Worm (Caenorhabditis elegans) whole organism, L1 larva: ENCODE data around the gene nhr-280.

Experiments used
- C04F5.9 ChIP-seq: sonication (generic microtip); optimal IDR thresholded peaks from 2 replicates; lab custom pipeline; 2016; ENCODE audit warnings: missing genetic modification characterization, missing compliant biosample characterization
- C16A3.4 ChIP-seq: fragments of 150-350 bp; optimal IDR thresholded peaks from 2 replicates; lab custom pipeline; 2014; ENCODE audit warnings: missing biosample characterization, missing genetic modification characterization
- C34B4.2 ChIP-seq: sonication (generic microtip); optimal IDR thresholded peaks from 2 replicates; lab custom pipeline; 2017; ENCODE audit warnings: mild to moderate bottlenecking, missing genetic modification characterization, missing compliant biosample characterization
- aly-2 ChIP-seq: fragments of 150-350 bp; optimal IDR thresholded peaks from 2 replicates; lab custom pipeline; 2014; ENCODE audit warnings: missing biosample characterization, missing genetic modification characterization
- ama-1 ChIP-seq: fragments of 150-350 bp; optimal IDR thresholded peaks from 2 replicates; lab custom pipeline; 2014
- ces-1 ChIP-seq: fragments of 150-350 bp; optimal IDR thresholded peaks from 2 replicates; lab custom pipeline; 2014; ENCODE audit warnings: missing biosample characterization, missing genetic modification reagents, missing genetic modification characterization
- dpl-1 ChIP-seq, 3 experiments: fragments of 150-350 bp in 2 of 3; sonication (generic microtip) in 1 of 3; optimal IDR thresholded peaks; 2 replicates each; lab custom pipeline; 2014 to 2017; ENCODE audit warnings: missing biosample characterization in 3 of 3, missing genetic modification characterization in 3 of 3, missing genetic modification reagents in 3 of 3
- dsc-1 ChIP-seq: sonication (generic microtip); optimal IDR thresholded peaks from 2 replicates; lab custom pipeline; 2016; ENCODE audit warnings: mild to moderate bottlenecking, missing genetic modification characterization, missing compliant biosample characterization
- efl-1 ChIP-seq, 4 experiments: fragments of 150-350 bp; optimal IDR thresholded peaks in 3 of 4; peaks in 1 of 4; 1 replicate in 1 of 4; 2 replicates in 3 of 4; lab custom pipeline; 2014; ENCODE audit warnings: missing biosample characterization in 2 of 4, missing genetic modification characterization in 2 of 4, missing genetic modification reagents in 2 of 4
- efl-3 ChIP-seq: fragments of 200-800 bp; sonication (Bioruptor generic); optimal IDR thresholded peaks from 2 replicates; lab custom pipeline; 2018; ENCODE audit warnings: mild to moderate bottlenecking, missing genetic modification characterization, missing compliant biosample characterization
- egl-27 ChIP-seq, 2 experiments: fragments of 150-350 bp in 1 of 2; sonication (generic microtip); optimal IDR thresholded peaks; 3 replicates each; lab custom pipeline; 2017 to 2018; ENCODE audit warnings: missing biosample characterization in 2 of 2, missing genetic modification characterization in 2 of 2, missing genetic modification reagents in 2 of 2
- elt-2 ChIP-seq: sonication (generic microtip); optimal IDR thresholded peaks from 2 replicates; lab custom pipeline; 2016; ENCODE audit warnings: missing genetic modification characterization, mild to moderate bottlenecking, inconsistent platforms, missing compliant biosample characterization, missing genetic modification reagents
- elt-3 ChIP-seq, 6 experiments: fragments of 150-350 bp in 1 of 6; sonication (generic microtip); optimal IDR thresholded peaks; 2 replicates each; lab custom pipeline; 2017 to 2018; ENCODE audit warnings: missing biosample characterization in 6 of 6, missing genetic modification characterization in 6 of 6, inconsistent platforms in 1 of 6
- ets-5 ChIP-seq: fragments of 200-800 bp; sonication (Bioruptor generic); IDR thresholded peaks from 2 replicates; pipeline ENCODE4 v1.3.6; 2022; ENCODE audit warnings: missing genetic modification characterization, missing compliant biosample characterization
- fkh-4 ChIP-seq: sonication (generic microtip); optimal IDR thresholded peaks from 2 replicates; lab custom pipeline; 2016; ENCODE audit warnings: missing compliant biosample characterization, missing genetic modification characterization, borderline replicate concordance
- fos-1 ChIP-seq: fragments of 150-350 bp; optimal IDR thresholded peaks from 2 replicates; lab custom pipeline; 2014; ENCODE audit warnings: missing biosample characterization, missing genetic modification characterization
- grh-1 ChIP-seq: fragments of 200-800 bp; sonication (Bioruptor generic); IDR thresholded peaks from 2 replicates; pipeline ENCODE4 v1.3.6; 2022; ENCODE audit warnings: missing genetic modification reagents, missing genetic modification characterization, missing compliant biosample characterization
- hpl-2 ChIP-seq: fragments of 150-350 bp; optimal IDR thresholded peaks from 2 replicates; lab custom pipeline; 2014; ENCODE audit warnings: missing biosample characterization, missing genetic modification reagents, missing genetic modification characterization
- isw-1 ChIP-seq: fragments of 200-800 bp; sonication (Bioruptor generic); IDR thresholded peaks from 2 replicates; pipeline ENCODE4 v1.3.6; 2022; ENCODE audit warnings: missing genetic modification characterization, missing compliant biosample characterization
- jun-1 ChIP-seq: fragments of 150-350 bp; optimal IDR thresholded peaks from 2 replicates; lab custom pipeline; 2014; ENCODE audit warnings: missing biosample characterization, missing genetic modification reagents, missing genetic modification characterization
- lin-13 ChIP-seq: fragments of 150-350 bp; optimal IDR thresholded peaks from 2 replicates; lab custom pipeline; 2014; ENCODE audit warnings: missing biosample characterization, missing genetic modification reagents, missing genetic modification characterization
- lin-14 ChIP-seq: fragments of 200-800 bp; sonication (Bioruptor generic); optimal IDR thresholded peaks from 2 replicates; lab custom pipeline; 2018; ENCODE audit warnings: mild to moderate bottlenecking, missing genetic modification characterization, moderate library complexity, missing compliant biosample characterization
- lin-15B ChIP-seq: fragments of 150-350 bp; sonication (generic microtip); optimal IDR thresholded peaks from 3 replicates; lab custom pipeline; 2014; ENCODE audit warnings: missing biosample characterization, missing genetic modification characterization
- lin-35 ChIP-seq, 2 experiments: fragments of 150-350 bp; optimal IDR thresholded peaks; 2 replicates each; lab custom pipeline; 2014; ENCODE audit warnings: missing biosample characterization in 2 of 2, missing genetic modification characterization in 2 of 2, missing genetic modification reagents in 2 of 2
- lin-39 ChIP-seq: fragments of 150-350 bp; optimal IDR thresholded peaks from 2 replicates; lab custom pipeline; 2014; ENCODE audit warnings: missing biosample characterization, missing genetic modification reagents, missing genetic modification characterization
- lir-3 ChIP-seq: sonication (generic microtip); optimal IDR thresholded peaks from 2 replicates; lab custom pipeline; 2016; ENCODE audit warnings: mild to moderate bottlenecking, missing genetic modification characterization, moderate library complexity, missing compliant biosample characterization; ENCODE audit not compliant: poor library complexity
- mdl-1 ChIP-seq, 2 experiments: fragments of 150-350 bp; optimal IDR thresholded peaks; 2 replicates each; lab custom pipeline; 2014 to 2017; ENCODE audit warnings: missing biosample characterization in 2 of 2, missing genetic modification characterization in 2 of 2, inconsistent platforms in 1 of 2
- mep-1 ChIP-seq: fragments of 150-350 bp; optimal IDR thresholded peaks from 2 replicates; lab custom pipeline; 2014; ENCODE audit warnings: missing biosample characterization, missing genetic modification characterization
- nhr-11 ChIP-seq: fragments of 150-350 bp; optimal IDR thresholded peaks from 2 replicates; lab custom pipeline; 2014; ENCODE audit warnings: missing biosample characterization, missing genetic modification characterization
- nhr-19 ChIP-seq: fragments of 200-800 bp; sonication (Bioruptor generic); conservative IDR thresholded peaks from 2 replicates; pipeline ENCODE4 v1.3.6; 2022; ENCODE audit warnings: missing genetic modification characterization, missing compliant biosample characterization
- nhr-20 ChIP-seq: sonication (generic microtip); optimal IDR thresholded peaks from 2 replicates; lab custom pipeline; 2016; ENCODE audit warnings: mild to moderate bottlenecking, missing genetic modification characterization, missing compliant biosample characterization
- nhr-47 ChIP-seq: sonication (generic microtip); optimal IDR thresholded peaks from 2 replicates; lab custom pipeline; 2016; ENCODE audit warnings: mild to moderate bottlenecking, missing genetic modification characterization, moderate library complexity, missing compliant biosample characterization
- nhr-71 ChIP-seq: sonication (generic microtip); optimal IDR thresholded peaks from 2 replicates; lab custom pipeline; 2016; ENCODE audit warnings: mild to moderate bottlenecking, missing genetic modification characterization, moderate library complexity, missing compliant biosample characterization
- nhr-76 ChIP-seq: sonication (generic microtip); optimal IDR thresholded peaks from 2 replicates; lab custom pipeline; 2017; ENCODE audit warnings: missing biosample characterization, missing genetic modification characterization
- nhr-77 ChIP-seq: fragments of 150-350 bp; optimal IDR thresholded peaks from 2 replicates; lab custom pipeline; 2014; ENCODE audit warnings: missing biosample characterization, missing genetic modification characterization
- nhr-84 ChIP-seq: sonication (generic microtip); optimal IDR thresholded peaks from 2 replicates; lab custom pipeline; 2017; ENCODE audit warnings: missing biosample characterization, missing genetic modification characterization
- nhr-85 ChIP-seq: sonication (generic microtip); peaks from one replicate; lab custom pipeline; 2016; ENCODE audit warnings: missing genetic modification characterization, inconsistent platforms, missing compliant biosample characterization
- nhr-90 ChIP-seq: sonication (generic microtip); optimal IDR thresholded peaks from 2 replicates; lab custom pipeline; 2016; ENCODE audit warnings: mild to moderate bottlenecking, missing genetic modification characterization, missing compliant biosample characterization; ENCODE audit not compliant: poor library complexity
- pax-3 ChIP-seq: fragments of 200-800 bp; sonication (Bioruptor generic); optimal IDR thresholded peaks from 2 replicates; lab custom pipeline; 2018; ENCODE audit warnings: mild to moderate bottlenecking, missing genetic modification characterization, moderate library complexity, missing compliant biosample characterization
- rnt-1 ChIP-seq: sonication (generic microtip); optimal IDR thresholded peaks from 2 replicates; lab custom pipeline; 2016; ENCODE audit warnings: mild to moderate bottlenecking, missing genetic modification characterization, moderate library complexity, missing compliant biosample characterization
- skn-1 ChIP-seq: fragments of 150-350 bp; optimal IDR thresholded peaks from 2 replicates; lab custom pipeline; 2014; ENCODE audit warnings: missing biosample characterization, missing genetic modification characterization
- snu-23 ChIP-seq: sonication (generic microtip); optimal IDR thresholded peaks from 2 replicates; lab custom pipeline; 2016; ENCODE audit warnings: missing genetic modification characterization, missing compliant biosample characterization
- swsn-7 ChIP-seq: sonication (generic microtip); optimal IDR thresholded peaks from 2 replicates; lab custom pipeline; 2016; ENCODE audit warnings: missing genetic modification characterization, missing compliant biosample characterization
- unc-30 ChIP-seq: sonication (generic microtip); optimal IDR thresholded peaks from 2 replicates; lab custom pipeline; 2017; ENCODE audit warnings: missing biosample characterization, missing genetic modification characterization
- unc-98 ChIP-seq: fragments of 200-800 bp; sonication (Bioruptor generic); IDR thresholded peaks from 2 replicates; pipeline ENCODE4 v1.3.6; 2022; ENCODE audit warnings: missing genetic modification characterization, missing compliant biosample characterization
- xbp-1 ChIP-seq: sonication (generic microtip); optimal IDR thresholded peaks from 2 replicates; lab custom pipeline; 2016; ENCODE audit warnings: missing genetic modification characterization, missing compliant biosample characterization
- zag-1 ChIP-seq: fragments of 150-350 bp; optimal IDR thresholded peaks from 2 replicates; lab custom pipeline; 2014; ENCODE audit warnings: missing biosample characterization, missing genetic modification characterization
- zip-4 ChIP-seq: fragments of 200-800 bp; sonication (Bioruptor generic); optimal IDR thresholded peaks from 2 replicates; lab custom pipeline; 2018; ENCODE audit warnings: mild to moderate bottlenecking, missing genetic modification characterization, moderate library complexity, missing compliant biosample characterization
- ztf-11 ChIP-seq, 2 experiments: sonication (generic microtip); optimal IDR thresholded peaks; 2 replicates each; lab custom pipeline; 2016 to 2017; ENCODE audit warnings: missing genetic modification characterization in 2 of 2, missing biosample characterization in 1 of 2, missing compliant biosample characterization in 1 of 2
- ztf-4 ChIP-seq: fragments of 150-350 bp; optimal IDR thresholded peaks from 2 replicates; lab custom pipeline; 2014; ENCODE audit warnings: missing biosample characterization, missing genetic modification characterization

The nhr-280 gene

DNA sequence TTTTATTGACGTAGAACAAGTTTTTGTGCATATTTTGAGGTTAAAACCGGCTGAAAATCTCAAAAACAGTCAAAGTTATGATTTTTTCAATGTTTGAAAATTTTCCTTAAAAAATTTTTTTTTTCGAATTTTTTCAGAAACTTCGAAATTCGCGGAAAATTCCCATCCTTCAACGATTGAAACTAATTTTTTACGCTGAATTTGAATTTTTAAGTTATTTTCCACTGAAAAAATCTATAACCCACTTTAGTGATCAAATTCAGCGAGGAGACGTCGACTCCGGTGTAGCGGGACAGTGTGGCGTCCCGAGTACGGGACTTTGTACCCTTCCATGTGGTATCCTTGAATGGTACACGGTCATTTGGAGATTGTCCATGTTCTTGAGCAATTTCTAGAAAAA, 38.3 kb downstream of the nhr-280 start:
- TF ChIP-seq nhr-84 (tag; lab: Kevin White, UChicago) (no peak), efl-1 (optimal IDR thresholded peaks at IDR 0.05; lab: Kevin White, UChicago) (no peak), efl-1 (GFP tag; optimal IDR thresholded peaks at IDR 0.05 in 1 of 2; lab: Kevin White, UChicago) (peak in 1 of 2 experiments; percentile 90)

DNA sequence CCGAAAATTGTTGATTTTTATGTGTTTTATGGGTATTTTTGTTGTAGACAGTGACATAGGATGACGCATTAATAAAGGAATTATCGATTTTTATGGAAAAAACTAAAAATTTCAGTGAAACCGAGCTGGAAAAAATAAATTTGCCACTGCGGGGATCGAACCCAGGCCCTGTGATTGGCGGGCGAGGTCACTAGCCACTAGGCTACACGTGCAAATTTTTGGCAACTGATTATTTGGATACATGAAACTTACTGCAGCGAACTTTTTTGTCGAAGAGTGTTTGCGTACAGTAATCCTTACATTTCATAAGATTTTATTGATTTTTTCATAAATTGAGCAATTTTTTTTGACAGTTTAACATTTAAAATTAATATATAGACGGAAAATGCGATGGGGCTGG, 41.4 kb downstream of the nhr-280 start:
- TF ChIP-seq snu-23 (GFP tag; lab: Kevin White, UChicago) (peak; percentile 69), nhr-90 (tag; lab: Kevin White, UChicago) (peak; percentile 73), ztf-4 (no peak), C04F5.9 (tag; lab: Kevin White, UChicago) (peak; percentile 5), nhr-77 (tag; lab: Kevin White, UChicago) (peak; percentile 42), ztf-11 (tag; optimal IDR thresholded peaks at IDR 0.05; lab: Kevin White, UChicago) (no peak), elt-3 (tag; optimal IDR thresholded peaks at IDR 0.05; lab: Kevin White, UChicago) (peak in 1 of 6 experiments; percentile 9), lin-35 (GFP tag; optimal IDR thresholded peaks at IDR 0.05; lab: Kevin White, UChicago) (peak; percentile 15 to 56), elt-2 (tag; lab: Kevin White, UChicago) (peak; percentile 52), C16A3.4 (tag; lab: Kevin White, UChicago) (peak; percentile 4), ama-1 (lab: Kevin White, UChicago) (peak; percentile 43), zip-4 (peak; percentile 27), fkh-4 (no peak), mep-1 (tag; lab: Kevin White, UChicago) (peak; percentile 56), nhr-84 (tag; lab: Kevin White, UChicago) (no peak), unc-30 (tag; lab: Kevin White, UChicago) (no peak), swsn-7 (tag; lab: Kevin White, UChicago) (peak; percentile 49), skn-1 (peak; percentile 26), ces-1 (GFP tag; lab: Kevin White, UChicago) (no peak), xbp-1 (tag; lab: Kevin White, UChicago) (peak; percentile 26), ets-5 (GFP tag; lab: Robert Waterston, UW) (no peak), nhr-19 (GFP tag; lab: Robert Waterston, UW) (peak; percentile 59), lir-3 (no peak), nhr-85 (tag; lab: Kevin White, UChicago) (peak; percentile 68), jun-1 (peak; percentile 16), C34B4.2 (no peak), mdl-1 (tag; optimal IDR thresholded peaks at IDR 0.05; lab: Kevin White, UChicago) (peak in 1 of 2 experiments; percentile 16), egl-27 (tag; optimal IDR thresholded peaks at IDR 0.05; lab: Kevin White, UChicago) (no peak), nhr-20 (tag; lab: Kevin White, UChicago) (peak; percentile 54), hpl-2 (GFP tag; lab: Kevin White, UChicago) (no peak), fos-1 (tag; lab: Kevin White, UChicago) (peak; percentile 13), grh-1 (GFP tag; lab: Robert Waterston, UW) (peak; percentile 32; the same call in 1 of the 2 replicates), pax-3 (tag; lab: Kevin White, UChicago) (peak; percentile 35), unc-98 (GFP tag; lab: Robert Waterston, UW) (no peak), lin-39 (peak; percentile 38), nhr-76 (tag; lab: Kevin White, UChicago) (no peak), zag-1 (tag; lab: Kevin White, UChicago) (no peak), efl-3 (no peak), rnt-1 (peak; percentile 60), dsc-1 (tag; lab: Kevin White, UChicago) (peak; percentile 50), lin-14 (GFP tag; lab: Kevin White, UChicago) (peak; percentile 46), lin-13 (GFP tag; lab: Kevin White, UChicago) (peak; percentile 42), nhr-47 (peak; percentile 70), aly-2 (tag; lab: Kevin White, UChicago) (peak; percentile 81), isw-1 (GFP tag; lab: Robert Waterston, UW) (peak; percentile 2; the same call in 1 of the 2 replicates), nhr-71 (tag; lab: Kevin White, UChicago) (peak; percentile 76), lin-15B (peak; percentile 2), dpl-1 (GFP tag; optimal IDR thresholded peaks at IDR 0.05; lab: Kevin White, UChicago) (peak in 2 of 3 experiments; percentile 14 to 19), nhr-11 (no peak)
